Worm (Caenorhabditis elegans) whole organism, L4 larva: ENCODE data around the gene sdz-32.

Experiments used
- T26A8.4 ChIP-seq: fragments of 200-800 bp; sonication (Bioruptor generic); IDR thresholded peaks from 2 replicates; pipeline ENCODE4 v1.3.6; 2022; ENCODE audit warnings: missing genetic modification characterization, missing compliant biosample characterization
- Y105C5A.15 ChIP-seq: fragments of 200-800 bp; sonication (Bioruptor generic); IDR thresholded peaks from 2 replicates; pipeline ENCODE4 v1.3.6; 2022; ENCODE audit warnings: missing genetic modification characterization, missing compliant biosample characterization
- Y48G9A.11 ChIP-seq: fragments of 200-800 bp; sonication (Bioruptor generic); IDR thresholded peaks from 2 replicates; pipeline ENCODE4 v1.3.6; 2022; ENCODE audit warnings: missing genetic modification reagents, missing genetic modification characterization, missing compliant biosample characterization
- Y5F2A.4 ChIP-seq: fragments of 200-800 bp; sonication (Bioruptor generic); optimal IDR thresholded peaks from 2 replicates; lab custom pipeline; 2018; ENCODE audit warnings: mild to moderate bottlenecking, missing genetic modification characterization, missing compliant biosample characterization
- Y75B8A.6 ChIP-seq: fragments of 200-800 bp; sonication (Bioruptor generic); IDR thresholded peaks from 2 replicates; pipeline ENCODE4 v1.3.6; 2022; ENCODE audit warnings: missing genetic modification reagents, missing genetic modification characterization, missing compliant biosample characterization
- ZK337.2 ChIP-seq: fragments of 200-800 bp; sonication (Bioruptor generic); IDR thresholded peaks from 2 replicates; pipeline ENCODE4 v1.3.6; 2022; ENCODE audit warnings: missing genetic modification reagents, missing genetic modification characterization, missing compliant biosample characterization
- ZK546.5 ChIP-seq, 2 experiments: sonication (generic microtip); optimal IDR thresholded peaks; 2 replicates each; lab custom pipeline; 2017; ENCODE audit warnings: missing biosample characterization in 2 of 2, missing genetic modification characterization in 2 of 2
- aha-1 ChIP-seq: fragments of 150-350 bp; peaks from one replicate; lab custom pipeline; 2014; ENCODE audit warnings: missing biosample characterization, missing genetic modification characterization
- ceh-20 ChIP-seq: fragments of 200-800 bp; sonication (Bioruptor generic); IDR thresholded peaks from 2 replicates; pipeline ENCODE4 v1.3.6; 2022; ENCODE audit warnings: missing genetic modification reagents, missing genetic modification characterization, missing compliant biosample characterization
- ceh-62 ChIP-seq: sonication (generic microtip); optimal IDR thresholded peaks from 2 replicates; lab custom pipeline; 2017; ENCODE audit warnings: missing biosample characterization, missing genetic modification characterization
- cey-2 ChIP-seq: sonication (generic microtip); optimal IDR thresholded peaks from 3 replicates; lab custom pipeline; 2017; ENCODE audit warnings: missing genetic modification characterization, mild to moderate bottlenecking, missing compliant biosample characterization, antibody characterized with exemption, borderline replicate concordance; ENCODE audit not compliant: insufficient read depth
- daf-19 ChIP-seq: fragments of 200-800 bp; sonication (Bioruptor generic); conservative IDR thresholded peaks from 2 replicates; pipeline ENCODE4 v1.3.6; 2022; ENCODE audit warnings: missing genetic modification characterization, missing compliant biosample characterization
- egl-43 ChIP-seq: fragments of 200-800 bp; sonication (Bioruptor generic); IDR thresholded peaks from 2 replicates; pipeline ENCODE4 v1.3.6; 2022; ENCODE audit warnings: missing genetic modification reagents, missing genetic modification characterization, missing compliant biosample characterization
- gei-8 ChIP-seq: fragments of 200-800 bp; sonication (Bioruptor generic); optimal IDR thresholded peaks from 2 replicates; lab custom pipeline; 2018; ENCODE audit warnings: mild to moderate bottlenecking, missing genetic modification characterization, missing compliant biosample characterization
- hif-1 ChIP-seq, 2 experiments: sonication (generic microtip); optimal IDR thresholded peaks; 2 replicates each; lab custom pipeline; 2016 to 2017; ENCODE audit warnings: missing compliant biosample characterization in 2 of 2, missing genetic modification characterization in 2 of 2, missing genetic modification reagents in 2 of 2, missing genotype in 2 of 2, mild to moderate bottlenecking in 1 of 2
- hlh-30 ChIP-seq: sonication (generic microtip); optimal IDR thresholded peaks from 2 replicates; lab custom pipeline; 2017; ENCODE audit warnings: antibody characterized with exemption, mild to moderate bottlenecking, missing genetic modification characterization, missing compliant biosample characterization; ENCODE audit not compliant: insufficient read depth
- lim-7 ChIP-seq: fragments of 200-800 bp; sonication (Bioruptor generic); IDR thresholded peaks from 2 replicates; pipeline ENCODE4 v1.3.6; 2022; ENCODE audit warnings: missing genetic modification characterization, missing compliant biosample characterization
- lin-15B ChIP-seq: fragments of 150-350 bp; sonication (generic microtip); optimal IDR thresholded peaks from 3 replicates; lab custom pipeline; 2014; ENCODE audit warnings: missing biosample characterization, missing genetic modification characterization
- lir-3 ChIP-seq: sonication (generic microtip); optimal IDR thresholded peaks from 2 replicates; lab custom pipeline; 2016; ENCODE audit warnings: mild to moderate bottlenecking, missing genetic modification characterization, missing compliant biosample characterization
- lsy-2 ChIP-seq, 2 experiments: fragments of 150-350 bp in 1 of 2; sonication (generic microtip) in 1 of 2; optimal IDR thresholded peaks; 2 replicates each; lab custom pipeline; 2014 to 2017; ENCODE audit warnings: missing biosample characterization in 2 of 2, missing genetic modification characterization in 2 of 2
- madf-9 ChIP-seq: fragments of 200-800 bp; sonication (Bioruptor generic); conservative IDR thresholded peaks from 2 replicates; pipeline ENCODE4 v1.3.6; 2022; ENCODE audit warnings: missing genetic modification reagents, missing genetic modification characterization, missing compliant biosample characterization
- mes-2 ChIP-seq: sonication (generic microtip); optimal IDR thresholded peaks from 2 replicates; lab custom pipeline; 2016; ENCODE audit warnings: missing genotype, mild to moderate bottlenecking, missing genetic modification characterization, missing compliant biosample characterization; ENCODE audit not compliant: poor library complexity, severe bottlenecking
- mxl-3 ChIP-seq: fragments of 200-800 bp; sonication (Bioruptor generic); optimal IDR thresholded peaks from 2 replicates; lab custom pipeline; 2018; ENCODE audit warnings: mild to moderate bottlenecking, missing genetic modification characterization, missing compliant biosample characterization
- nhr-111 ChIP-seq: fragments of 200-800 bp; sonication (Bioruptor generic); optimal IDR thresholded peaks from 2 replicates; lab custom pipeline; 2018; ENCODE audit warnings: mild to moderate bottlenecking, missing genetic modification characterization, missing compliant biosample characterization
- nhr-25 ChIP-seq: sonication (generic microtip); optimal IDR thresholded peaks from 2 replicates; lab custom pipeline; 2017; ENCODE audit warnings: missing genetic modification characterization, mild to moderate bottlenecking, missing compliant biosample characterization, antibody characterized with exemption, moderate library complexity, borderline replicate concordance; ENCODE audit not compliant: insufficient read depth
- nhr-28 ChIP-seq: fragments of 150-350 bp; optimal IDR thresholded peaks from 2 replicates; lab custom pipeline; 2014; ENCODE audit warnings: missing biosample characterization, missing genetic modification characterization
- nhr-41 ChIP-seq: fragments of 200-800 bp; sonication (Bioruptor generic); IDR thresholded peaks from 2 replicates; pipeline ENCODE4 v1.3.6; 2022; ENCODE audit warnings: missing genetic modification reagents, missing genetic modification characterization, missing compliant biosample characterization
- nhr-42 ChIP-seq: fragments of 200-800 bp; sonication (Bioruptor generic); IDR thresholded peaks from 2 replicates; pipeline ENCODE4 v1.3.6; 2022; ENCODE audit warnings: missing genetic modification characterization, missing compliant biosample characterization
- nhr-77 ChIP-seq: fragments of 150-350 bp; optimal IDR thresholded peaks from 2 replicates; lab custom pipeline; 2014; ENCODE audit warnings: missing biosample characterization, missing genetic modification characterization
- pha-4 ChIP-seq, 2 experiments: fragments of 150-350 bp in 1 of 2; fragments of 200-800 bp in 1 of 2; sonication (Bioruptor generic) in 1 of 2; IDR thresholded peaks in 1 of 2; optimal IDR thresholded peaks in 1 of 2; 2 replicates each; pipeline versions ENCODE4 v1.3.6 to Lab custom; 2014 to 2022; ENCODE audit warnings: missing genetic modification characterization in 2 of 2, missing genetic modification reagents in 2 of 2, missing biosample characterization in 1 of 2, missing compliant biosample characterization in 1 of 2
- php-3 ChIP-seq: fragments of 200-800 bp; sonication (Bioruptor generic); IDR thresholded peaks from 2 replicates; pipeline ENCODE4 v1.3.6; 2022; ENCODE audit warnings: missing genetic modification reagents, missing genetic modification characterization, missing compliant biosample characterization
- set-16 ChIP-seq: fragments of 200-800 bp; sonication (Bioruptor generic); IDR thresholded peaks from 2 replicates; pipeline ENCODE4 v1.3.6; 2022; ENCODE audit warnings: missing genetic modification reagents, missing genetic modification characterization, missing compliant biosample characterization
- snpc-1.2 ChIP-seq: fragments of 200-800 bp; sonication (Bioruptor generic); IDR thresholded peaks from 2 replicates; pipeline ENCODE4 v1.3.6; 2022; ENCODE audit warnings: missing genetic modification reagents, missing genetic modification characterization, missing compliant biosample characterization
- spr-1 ChIP-seq: sonication (generic microtip); optimal IDR thresholded peaks from 2 replicates; lab custom pipeline; 2016; ENCODE audit warnings: mild to moderate bottlenecking, missing genetic modification characterization, missing compliant biosample characterization
- spr-3 ChIP-seq: fragments of 200-800 bp; sonication (Bioruptor generic); optimal IDR thresholded peaks from 2 replicates; lab custom pipeline; 2018; ENCODE audit warnings: mild to moderate bottlenecking, missing genetic modification characterization, missing compliant biosample characterization
- tag-97 ChIP-seq: fragments of 200-800 bp; sonication (Bioruptor generic); IDR thresholded peaks from 2 replicates; pipeline ENCODE4 v1.3.6; 2022; ENCODE audit warnings: missing genetic modification characterization, missing compliant biosample characterization
- unc-130 ChIP-seq: sonication (generic microtip); optimal IDR thresholded peaks from 2 replicates; lab custom pipeline; 2016; ENCODE audit warnings: missing genetic modification reagents, missing genetic modification characterization, missing compliant biosample characterization
- unc-62 ChIP-seq, 3 experiments: fragments of 150-350 bp in 1 of 3; sonication (generic microtip); optimal IDR thresholded peaks in 2 of 3; peaks in 1 of 3; 1 replicate in 1 of 3; 2 replicates in 2 of 3; lab custom pipeline; 2014 to 2017; ENCODE audit warnings: missing biosample characterization in 3 of 3, missing genetic modification characterization in 3 of 3, missing genetic modification reagents in 3 of 3, missing genotype in 1 of 3
- vab-7 ChIP-seq: fragments of 200-800 bp; sonication (Bioruptor generic); IDR thresholded peaks from 2 replicates; pipeline ENCODE4 v1.3.6; 2022; ENCODE audit warnings: missing genetic modification reagents, missing genetic modification characterization, missing compliant biosample characterization
- zip-2 ChIP-seq: fragments of 150-350 bp; optimal IDR thresholded peaks from 2 replicates; lab custom pipeline; 2014; ENCODE audit warnings: missing biosample characterization, missing genetic modification characterization

The sdz-32 gene

ce11 chrII:3499386-3499785 lies 25.5 kb downstream of the sdz-32 start, which contains the start of gene Y49F6B.9:
Gene Y49F6B.9 (minus strand): TSS chrII:3499387.
- TF ChIP-seq gei-8 (GFP tag; lab: Kevin White, UChicago) (no peak), Y48G9A.11 (GFP tag; lab: Robert Waterston, UW) (peak; percentile 94), aha-1 (tag; lab: Kevin White, UChicago) (peak; percentile 87), ZK546.5 (tag; optimal IDR thresholded peaks at IDR 0.05; lab: Kevin White, UChicago) (no peak)

- peak; percentile 31; the same call in 1 of the 2 replicates for TF ChIP-seq php-3 (GFP tag; lab: Robert Waterston, UW)
- peak; percentile 97 for TF ChIP-seq set-16 (GFP tag; lab: Robert Waterston, UW)
- TF ChIP-seq nhr-111 = peak; percentile 13
- peak; percentile 65; the same call in 1 of the 2 replicates for TF ChIP-seq egl-43 (GFP tag; lab: Robert Waterston, UW)
- TF ChIP-seq spr-1 (tag; lab: Kevin White, UChicago) = peak; percentile 7
- TF ChIP-seq nhr-41 (GFP tag; lab: Robert Waterston, UW) = no peak
- peak; percentile 57 for TF ChIP-seq T26A8.4 (GFP tag; lab: Robert Waterston, UW)
- TF ChIP-seq Y5F2A.4 = no peak
- TF ChIP-seq, all 104 proteins: peak for 6
These were observed 26.5 kb downstream of the sdz-32 start for ce11 chrII:3500373-3500772.

ce11 chrII:3502011-3502410 lies 28.2 kb downstream of the sdz-32 start:
- TF ChIP-seq egl-43 (GFP tag; lab: Robert Waterston, UW) = peak; percentile 61; the same call in 1 of the 2 replicates
- peak; percentile 94 for TF ChIP-seq aha-1 (tag; lab: Kevin White, UChicago)
- TF ChIP-seq nhr-77 = no peak
- TF ChIP-seq lim-7 (GFP tag; lab: Robert Waterston, UW) = no peak
- TF ChIP-seq pha-4 (GFP tag; IDR thresholded peaks at IDR 0.05; lab: Robert Waterston, UW) = peak; percentile 15; the same call in 1 of the 2 replicates
- no peak for TF ChIP-seq pha-4 (tag; optimal IDR thresholded peaks at IDR 0.05; lab: Kevin White, UChicago)
- TF ChIP-seq mxl-3 (GFP tag; lab: Kevin White, UChicago) = no peak
- no peak for TF ChIP-seq vab-7
- TF ChIP-seq Y105C5A.15 (GFP tag; lab: Robert Waterston, UW) = 0 out of 2 replicates have a peak, but pooled peaks have one; percentile 43
- TF ChIP-seq unc-62 (GFP tag; optimal IDR thresholded peaks at IDR 0.05 in 1 of 2; lab: Kevin White, UChicago) = peak in 1 of 2 experiments; percentile 67
- TF ChIP-seq unc-62 (tag; optimal IDR thresholded peaks at IDR 0.05; lab: Kevin White, UChicago) = no peak
- TF ChIP-seq lsy-2 (tag; optimal IDR thresholded peaks at IDR 0.05; lab: Kevin White, UChicago) = no peak
- no peak for TF ChIP-seq nhr-42 (GFP tag; lab: Robert Waterston, UW)
- TF ChIP-seq hif-1 (tag; optimal IDR thresholded peaks at IDR 0.05; lab: Kevin White, UChicago) = no peak
- TF ChIP-seq, all 104 proteins: peak for 5

- TF ChIP-seq ceh-62 = no peak
- peak; percentile 22 for TF ChIP-seq hlh-30 (tag; lab: Kevin White, UChicago)
- TF ChIP-seq madf-9 (GFP tag; lab: Robert Waterston, UW) = peak; percentile 43; the same call in 1 of the 2 replicates
- no peak for TF ChIP-seq set-16 (GFP tag; lab: Robert Waterston, UW)
- no peak for TF ChIP-seq mxl-3 (GFP tag; lab: Kevin White, UChicago)
- TF ChIP-seq nhr-25 (tag; lab: Kevin White, UChicago) = no peak
- TF ChIP-seq zip-2 = no peak
- no peak for TF ChIP-seq snpc-1.2
- no peak for TF ChIP-seq T26A8.4 (GFP tag; lab: Robert Waterston, UW)
- no peak for TF ChIP-seq Y5F2A.4
- TF ChIP-seq nhr-28 (tag; lab: Kevin White, UChicago) = peak; percentile 19
- no peak for TF ChIP-seq Y105C5A.15 (GFP tag; lab: Robert Waterston, UW)
- no peak for TF ChIP-seq Y75B8A.6
- TF ChIP-seq ZK337.2 = peak; percentile 72
- no peak for TF ChIP-seq lir-3 (tag; lab: Kevin White, UChicago)
- TF ChIP-seq ceh-20 = no peak
- TF ChIP-seq lin-15B = peak; percentile 40
- TF ChIP-seq cey-2 = no peak
- TF ChIP-seq daf-19 (GFP tag; lab: Robert Waterston, UW) = no peak
- TF ChIP-seq gei-8 (GFP tag; lab: Kevin White, UChicago) = no peak
- peak; percentile 91 for TF ChIP-seq unc-130 (GFP tag; lab: Kevin White, UChicago)
- no peak for TF ChIP-seq spr-3 (GFP tag; lab: Kevin White, UChicago)
- no peak for TF ChIP-seq tag-97 (GFP tag; lab: Robert Waterston, UW)
- peak; percentile 99 for TF ChIP-seq mes-2 (tag; lab: Kevin White, UChicago)
These were observed 28.9 kb downstream of the sdz-32 start, which contains the start of the genes col-71 and Y49F6B.2 for ce11 chrII:3502520-3503323. Gene col-71 (minus strand): TSS chrII:3502570. Gene Y49F6B.2 (plus strand): TSS chrII:3502968.
